Worm (Caenorhabditis elegans): ENCODE measurements around the gene sre-24.

DNA sequence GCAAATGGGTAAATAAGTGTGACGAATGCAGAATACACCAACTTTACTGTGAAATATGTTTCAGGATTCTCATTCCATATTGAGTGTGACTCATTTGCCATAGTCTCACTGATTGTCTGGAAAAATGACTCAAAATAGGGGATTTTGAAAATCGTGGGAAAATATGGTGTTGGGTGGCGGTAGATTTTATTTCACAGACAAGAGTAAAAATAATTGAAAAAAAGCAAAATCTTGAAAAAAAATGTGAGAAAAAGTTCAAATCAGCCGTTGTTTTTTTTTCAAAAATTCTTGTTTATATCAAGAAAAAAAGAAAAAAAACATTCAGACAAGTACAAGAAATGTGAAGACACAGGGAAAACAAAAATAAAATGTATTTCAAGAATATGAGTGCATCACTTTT is 38.1 kb downstream of the sre-24 start, which contains the start of gene srh-38:
- TF ChIP-seq unc-62 (GFP tag; optimal IDR thresholded peaks at IDR 0.05) (no peak), lin-13 (tag; optimal IDR thresholded peaks at IDR 0.05) (no peak), mls-2 (tag; optimal IDR thresholded peaks at IDR 0.05) (no peak), drap-1 (GFP tag; optimal IDR thresholded peaks at IDR 0.05) (no peak), sem-2 (GFP tag; optimal IDR thresholded peaks at IDR 0.05) (no peak), nhr-237 (tag; optimal IDR thresholded peaks at IDR 0.05) (no peak), nhr-2 (tag; optimal IDR thresholded peaks at IDR 0.05) (no peak), elt-3 (tag; optimal IDR thresholded peaks at IDR 0.05) (no peak), pha-4 (tag; optimal IDR thresholded peaks at IDR 0.05) (no peak), zip-8 (tag; optimal IDR thresholded peaks at IDR 0.05) (no peak), bed-3 (GFP tag; optimal IDR thresholded peaks at IDR 0.05) (no peak), unc-39 (tag; optimal IDR thresholded peaks at IDR 0.05) (no peak), ham-2 (GFP tag; optimal IDR thresholded peaks at IDR 0.05) (no peak)
